Comparison of ENCODE assay signal across 3 worm cellular contexts in the genomic region with DNA sequence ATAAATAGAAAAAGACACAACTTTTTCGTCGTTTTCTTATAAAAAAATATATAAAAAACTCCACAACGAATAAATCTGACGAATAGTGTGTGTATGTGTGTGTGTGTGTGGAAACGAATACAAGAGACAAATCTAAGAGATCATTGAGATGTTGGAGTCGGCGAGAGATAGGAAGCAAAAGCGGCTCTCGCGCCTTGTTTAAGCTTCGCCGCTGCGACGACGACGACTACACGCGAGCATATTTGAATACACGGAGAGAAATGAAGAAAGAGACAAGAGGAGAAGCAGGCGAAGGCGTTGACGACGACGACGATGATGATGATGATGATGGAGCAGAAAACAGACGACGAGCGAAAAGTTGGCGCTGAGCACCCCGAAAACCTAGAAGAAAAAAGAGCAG.
TF ChIP-seq lines count a peak whose summit lies in the region.

No protein-coding gene starts in this region.

TF ChIP-seq in whole organism, L1 larva, 84 proteins besides CTCF, POLR2A, EP300 and RAD21 (continued from another document):
- no peak for TF ChIP-seq fkh-4 (tag; optimal IDR thresholded peaks at IDR 0.05; lab: Kevin White, UChicago; ENCODE audit: borderline replicate concordance)
- TF ChIP-seq lin-35 (GFP tag; optimal IDR thresholded peaks at IDR 0.05; lab: Kevin White, UChicago) = peak in 1 of 2 experiments; percentile 34
- TF ChIP-seq elt-3 (tag; optimal IDR thresholded peaks at IDR 0.05; lab: Kevin White, UChicago) = no peak
- no peak for TF ChIP-seq unc-62 (GFP tag; optimal IDR thresholded peaks at IDR 0.05; lab: Kevin White, UChicago)
- no peak for TF ChIP-seq nhr-12 (tag; optimal IDR thresholded peaks at IDR 0.05; lab: Kevin White, UChicago)
- TF ChIP-seq egl-13 (tag; optimal IDR thresholded peaks at IDR 0.05; lab: Kevin White, UChicago) = peak; percentile 53
- no peak for TF ChIP-seq nhr-237 (tag; optimal IDR thresholded peaks at IDR 0.05; lab: Kevin White, UChicago)
- TF ChIP-seq grh-1 (GFP tag; IDR thresholded peaks at IDR 0.05; lab: Robert Waterston, UW) = no peak
- TF ChIP-seq snu-23 (GFP tag; optimal IDR thresholded peaks at IDR 0.05; lab: Kevin White, UChicago) = peak; percentile 15
- TF ChIP-seq nhr-47 (tag; optimal IDR thresholded peaks at IDR 0.05; lab: Kevin White, UChicago) = peak; percentile 31
- TF ChIP-seq unc-30 (tag; optimal IDR thresholded peaks at IDR 0.05; lab: Kevin White, UChicago) = no peak
- TF ChIP-seq swsn-7 (tag; optimal IDR thresholded peaks at IDR 0.05; lab: Kevin White, UChicago) = peak; percentile 39
- TF ChIP-seq C16A3.4 (tag; optimal IDR thresholded peaks at IDR 0.05; lab: Kevin White, UChicago) = no peak
- peak; percentile 56 for TF ChIP-seq unc-86 (tag; optimal IDR thresholded peaks at IDR 0.05; lab: Kevin White, UChicago)
- no peak for TF ChIP-seq sox-4 (tag; optimal IDR thresholded peaks at IDR 0.05; lab: Kevin White, UChicago)
- TF ChIP-seq fkh-8 (tag; optimal IDR thresholded peaks at IDR 0.05; lab: Kevin White, UChicago) = peak; percentile 69
- no peak for TF ChIP-seq sup-37 (GFP tag; optimal IDR thresholded peaks at IDR 0.05; lab: Kevin White, UChicago)
- TF ChIP-seq mef-2 (tag; optimal IDR thresholded peaks at IDR 0.05; lab: Kevin White, UChicago) = no peak
- TF ChIP-seq lin-14 (GFP tag; optimal IDR thresholded peaks at IDR 0.05; lab: Kevin White, UChicago) = peak; percentile 79
- TF ChIP-seq ceh-82 (tag; optimal IDR thresholded peaks at IDR 0.05; lab: Kevin White, UChicago) = peak; percentile 4 to 49 (median 8)
- TF ChIP-seq tbx-2 (tag; optimal IDR thresholded peaks at IDR 0.05; lab: Kevin White, UChicago) = peak; percentile 24
- TF ChIP-seq zip-4 (GFP tag; optimal IDR thresholded peaks at IDR 0.05; lab: Kevin White, UChicago) = no peak
- no peak for TF ChIP-seq pag-3 (tag; optimal IDR thresholded peaks at IDR 0.05; lab: Kevin White, UChicago; ENCODE audit: borderline replicate concordance, insufficient read depth)
- TF ChIP-seq fkh-10 (GFP tag; optimal IDR thresholded peaks at IDR 0.05; lab: Kevin White, UChicago) = peak; percentile 20
TF ChIP-seq in whole organism, L1 larva: peak in this region for 15.

TF ChIP-seq in whole organism, L2 larva, 48 proteins besides CTCF, POLR2A, EP300 and RAD21 (continued from another document):
- no peak for TF ChIP-seq unc-39 (tag; optimal IDR thresholded peaks at IDR 0.05; lab: Kevin White, UChicago)
- no peak for TF ChIP-seq ztf-1 (GFP tag; conservative IDR thresholded peaks at IDR 0.05; lab: Robert Waterston, UW)
- TF ChIP-seq ama-1 (optimal IDR thresholded peaks at IDR 0.05; lab: Kevin White, UChicago) = no peak
- TF ChIP-seq Y55F3AM.14 (GFP tag; optimal IDR thresholded peaks at IDR 0.05; lab: Kevin White, UChicago) = no peak
- no peak for TF ChIP-seq mdl-1 (tag; optimal IDR thresholded peaks at IDR 0.05; lab: Kevin White, UChicago)
- peak in 1 of 2 experiments; percentile 14 for TF ChIP-seq lsy-2 (tag; optimal IDR thresholded peaks at IDR 0.05; lab: Kevin White, UChicago)
- no peak for TF ChIP-seq dmd-4 (tag; optimal IDR thresholded peaks at IDR 0.05; lab: Kevin White, UChicago)
- peak; percentile 23 for TF ChIP-seq lin-11 (tag; optimal IDR thresholded peaks at IDR 0.05; lab: Kevin White, UChicago)
- TF ChIP-seq gmeb-1 (tag; optimal IDR thresholded peaks at IDR 0.05; lab: Kevin White, UChicago) = no peak
- no peak for TF ChIP-seq sma-3 (GFP tag; optimal IDR thresholded peaks at IDR 0.05; lab: Kevin White, UChicago)
- TF ChIP-seq unc-55 (GFP tag; optimal IDR thresholded peaks at IDR 0.05; lab: Kevin White, UChicago) = peak; percentile 73
- TF ChIP-seq C34F6.9 (tag; optimal IDR thresholded peaks at IDR 0.05; lab: Kevin White, UChicago) = peak; percentile 36
- no peak for TF ChIP-seq snpc-4 (tag; optimal IDR thresholded peaks at IDR 0.05; lab: Kevin White, UChicago)
- TF ChIP-seq nhr-25 (tag; optimal IDR thresholded peaks at IDR 0.05; lab: Kevin White, UChicago) = no peak
- TF ChIP-seq ceh-82 (tag; optimal IDR thresholded peaks at IDR 0.05; lab: Kevin White, UChicago) = no peak
- TF ChIP-seq skn-1 (tag; optimal IDR thresholded peaks at IDR 0.05; lab: Kevin White, UChicago) = no peak
- TF ChIP-seq sma-9 (GFP tag; optimal IDR thresholded peaks at IDR 0.05; lab: Kevin White, UChicago) = no peak
- TF ChIP-seq sma-9 (tag; optimal IDR thresholded peaks at IDR 0.05; lab: Kevin White, UChicago) = no peak
- no peak for TF ChIP-seq peb-1 (tag; optimal IDR thresholded peaks at IDR 0.05; lab: Kevin White, UChicago)
- no peak for TF ChIP-seq ZK546.5 (tag; optimal IDR thresholded peaks at IDR 0.05; lab: Kevin White, UChicago)
- TF ChIP-seq ceh-16 (tag; optimal IDR thresholded peaks at IDR 0.05; lab: Kevin White, UChicago) = no peak

TF ChIP-seq in whole organism, L4 larva, 104 proteins besides CTCF, POLR2A, EP300 and RAD21 (continued from another document):
- TF ChIP-seq nhr-42 (GFP tag; IDR thresholded peaks at IDR 0.05; lab: Robert Waterston, UW) (no peak), lin-15B (tag; optimal IDR thresholded peaks at IDR 0.05; lab: Kevin White, UChicago) (no peak), madf-5 (GFP tag; IDR thresholded peaks at IDR 0.05; lab: Robert Waterston, UW) (no peak), F37D6.2 (tag; optimal IDR thresholded peaks at IDR 0.05; lab: Kevin White, UChicago) (peak; percentile 3), F26F4.8 (GFP tag; conservative IDR thresholded peaks at IDR 0.05; lab: Robert Waterston, UW) (no peak), F44E2.7 (GFP tag; IDR thresholded peaks at IDR 0.05; lab: Robert Waterston, UW) (no peak), mes-2 (tag; optimal IDR thresholded peaks at IDR 0.05; lab: Kevin White, UChicago; ENCODE audit: poor library complexity, severe bottlenecking) (no peak), madf-9 (GFP tag; conservative IDR thresholded peaks at IDR 0.05; lab: Robert Waterston, UW) (no peak), arid-1 (GFP tag; conservative IDR thresholded peaks at IDR 0.05; lab: Robert Waterston, UW) (no peak), skn-1 (tag; optimal IDR thresholded peaks at IDR 0.05; lab: Kevin White, UChicago) (no peak), zag-1 (tag; optimal IDR thresholded peaks at IDR 0.05; lab: Kevin White, UChicago) (no peak), snpc-4 (tag; optimal IDR thresholded peaks at IDR 0.05; lab: Kevin White, UChicago) (no peak), nhr-102 (tag; optimal IDR thresholded peaks at IDR 0.05; lab: Kevin White, UChicago) (no peak), ZK337.2 (GFP tag; IDR thresholded peaks at IDR 0.05; lab: Robert Waterston, UW) (no peak), dmd-8 (GFP tag; IDR thresholded peaks at IDR 0.05; lab: Robert Waterston, UW) (no peak), nhr-111 (GFP tag; optimal IDR thresholded peaks at IDR 0.05; lab: Kevin White, UChicago) (no peak), unc-39 (tag; optimal IDR thresholded peaks at IDR 0.05; lab: Kevin White, UChicago) (no peak), fos-1 (tag; optimal IDR thresholded peaks at IDR 0.05; lab: Kevin White, UChicago) (no peak), unc-130 (GFP tag; optimal IDR thresholded peaks at IDR 0.05; lab: Kevin White, UChicago) (no peak), lim-7 (GFP tag; IDR thresholded peaks at IDR 0.05; lab: Robert Waterston, UW) (no peak), rbr-2 (tag; optimal IDR thresholded peaks at IDR 0.05; lab: Kevin White, UChicago) (peak; percentile 33), ama-1 (optimal IDR thresholded peaks at IDR 0.05; lab: Kevin White, UChicago) (no peak), lir-3 (tag; optimal IDR thresholded peaks at IDR 0.05; lab: Kevin White, UChicago) (no peak), lin-1 (GFP tag; IDR thresholded peaks at IDR 0.05; lab: Robert Waterston, UW) (no peak), F10B5.3 (tag; optimal IDR thresholded peaks at IDR 0.05; lab: Kevin White, UChicago) (no peak), ztf-7 (tag; optimal IDR thresholded peaks at IDR 0.05; lab: Kevin White, UChicago) (no peak), nhr-76 (tag; optimal IDR thresholded peaks at IDR 0.05; lab: Kevin White, UChicago) (no peak), nhr-10 (tag; optimal IDR thresholded peaks at IDR 0.05; lab: Kevin White, UChicago) (no peak), sdz-12 (GFP tag; optimal IDR thresholded peaks at IDR 0.05; lab: Kevin White, UChicago) (no peak), mdt-29 (GFP tag; IDR thresholded peaks at IDR 0.05; lab: Robert Waterston, UW) (no peak), lsy-2 (tag; optimal IDR thresholded peaks at IDR 0.05; lab: Kevin White, UChicago) (peak; percentile 25 to 29), duxl-1 (tag; optimal IDR thresholded peaks at IDR 0.05; lab: Kevin White, UChicago; ENCODE audit: poor library complexity) (no peak), mxl-2 (GFP tag; conservative IDR thresholded peaks at IDR 0.05; lab: Robert Waterston, UW) (no peak), fkh-10 (GFP tag; optimal IDR thresholded peaks at IDR 0.05; lab: Kevin White, UChicago) (peak; percentile 56), mxl-3 (GFP tag; optimal IDR thresholded peaks at IDR 0.05; lab: Kevin White, UChicago) (no peak), nhr-48 (tag; optimal IDR thresholded peaks at IDR 0.05; lab: Kevin White, UChicago) (no peak), set-16 (GFP tag; IDR thresholded peaks at IDR 0.05; lab: Robert Waterston, UW) (peak; percentile 24; the same call in 1 of the 2 replicates), nhr-11 (tag; optimal IDR thresholded peaks at IDR 0.05; lab: Kevin White, UChicago) (no peak), hmg-1.1 (GFP tag; IDR thresholded peaks at IDR 0.05; lab: Robert Waterston, UW) (peak; percentile 68; the same call in 1 of the 2 replicates), D1046.2 (GFP tag; IDR thresholded peaks at IDR 0.05; lab: Robert Waterston, UW) (no peak), egl-43 (GFP tag; IDR thresholded peaks at IDR 0.05; lab: Robert Waterston, UW) (no peak), ces-1 (GFP tag; optimal IDR thresholded peaks at IDR 0.05; lab: Kevin White, UChicago) (no peak), zip-2 (tag; optimal IDR thresholded peaks at IDR 0.05; lab: Kevin White, UChicago) (no peak), vab-7 (GFP tag; IDR thresholded peaks at IDR 0.05; lab: Robert Waterston, UW) (no peak), mdl-1 (tag; optimal IDR thresholded peaks at IDR 0.05; lab: Kevin White, UChicago) (peak in 1 of 2 experiments; percentile 25), tag-97 (GFP tag; IDR thresholded peaks at IDR 0.05; lab: Robert Waterston, UW) (no peak), nhr-28 (tag; optimal IDR thresholded peaks at IDR 0.05; lab: Kevin White, UChicago) (no peak), snpc-1.2 (GFP tag; IDR thresholded peaks at IDR 0.05; lab: Robert Waterston, UW) (no peak), attf-4 (tag; optimal IDR thresholded peaks at IDR 0.05; lab: Kevin White, UChicago) (no peak), daf-16 (GFP tag; optimal IDR thresholded peaks at IDR 0.05; lab: Kevin White, UChicago) (no peak), daf-16 (tag; optimal IDR thresholded peaks at IDR 0.05; lab: Kevin White, UChicago) (no peak), spr-3 (GFP tag; optimal IDR thresholded peaks at IDR 0.05; lab: Kevin White, UChicago) (no peak), dmd-9 (GFP tag; IDR thresholded peaks at IDR 0.05; lab: Robert Waterston, UW) (no peak), dmd-6 (GFP tag; IDR thresholded peaks at IDR 0.05; lab: Robert Waterston, UW) (no peak), mep-1 (tag; optimal IDR thresholded peaks at IDR 0.05; lab: Kevin White, UChicago) (peak; percentile 31), ZK546.5 (tag; optimal IDR thresholded peaks at IDR 0.05; lab: Kevin White, UChicago) (no peak), nhr-77 (tag; optimal IDR thresholded peaks at IDR 0.05; lab: Kevin White, UChicago) (no peak), Y48G9A.11 (GFP tag; IDR thresholded peaks at IDR 0.05; lab: Robert Waterston, UW) (no peak), hif-1 (tag; optimal IDR thresholded peaks at IDR 0.05; lab: Kevin White, UChicago) (peak in 1 of 2 experiments; percentile 3), ceh-20 (GFP tag; IDR thresholded peaks at IDR 0.05; lab: Robert Waterston, UW) (no peak), daf-19 (GFP tag; conservative IDR thresholded peaks at IDR 0.05; lab: Robert Waterston, UW) (no peak), tra-1 (GFP tag; IDR thresholded peaks at IDR 0.05; lab: Robert Waterston, UW) (no peak), lin-29 (GFP tag; IDR thresholded peaks at IDR 0.05; lab: Robert Waterston, UW) (no peak), saeg-2 (GFP tag; IDR thresholded peaks at IDR 0.05; lab: Robert Waterston, UW) (no peak), lin-38 (GFP tag; IDR thresholded peaks at IDR 0.05; lab: Robert Waterston, UW) (no peak), ztf-11 (tag; optimal IDR thresholded peaks at IDR 0.05; lab: Kevin White, UChicago) (no peak), zip-11 (GFP tag; IDR thresholded peaks at IDR 0.05; lab: Robert Waterston, UW) (no peak), R02D3.7 (tag; optimal IDR thresholded peaks at IDR 0.05; lab: Kevin White, UChicago) (no peak), T26A8.4 (GFP tag; IDR thresholded peaks at IDR 0.05; lab: Robert Waterston, UW) (no peak)
